Worm (Caenorhabditis elegans) whole organism, L4 larva: ENCODE results near the gene Y37E11B.5.

Experiments used
- F10B5.3 ChIP-seq: sonication (generic microtip); optimal IDR thresholded peaks from 2 replicates; lab custom pipeline; 2016; ENCODE audit warnings: mild to moderate bottlenecking, missing genetic modification characterization, missing compliant biosample characterization
- F26F4.8 ChIP-seq: fragments of 200-800 bp; sonication (Bioruptor generic); conservative IDR thresholded peaks from 2 replicates; pipeline ENCODE4 v1.3.6; 2022; ENCODE audit warnings: missing genetic modification characterization, missing compliant biosample characterization
- F44E2.7 ChIP-seq: fragments of 200-800 bp; sonication (Bioruptor generic); IDR thresholded peaks from 2 replicates; pipeline ENCODE4 v2.1.2; 2022; ENCODE audit warnings: missing genetic modification characterization, missing compliant biosample characterization
- F49E8.2 ChIP-seq: sonication (generic microtip); optimal IDR thresholded peaks from 2 replicates; lab custom pipeline; 2016; ENCODE audit warnings: missing compliant biosample characterization, mild to moderate bottlenecking, missing genetic modification characterization, borderline replicate concordance
- R02D3.7 ChIP-seq: fragments of 150-350 bp; sonication (generic microtip); optimal IDR thresholded peaks from 3 replicates; lab custom pipeline; 2014; ENCODE audit warnings: missing biosample characterization, missing genetic modification characterization
- T26A8.4 ChIP-seq: fragments of 200-800 bp; sonication (Bioruptor generic); IDR thresholded peaks from 2 replicates; pipeline ENCODE4 v1.3.6; 2022; ENCODE audit warnings: missing genetic modification characterization, missing compliant biosample characterization
- Y105C5A.15 ChIP-seq: fragments of 200-800 bp; sonication (Bioruptor generic); IDR thresholded peaks from 2 replicates; pipeline ENCODE4 v1.3.6; 2022; ENCODE audit warnings: missing genetic modification characterization, missing compliant biosample characterization
- Y5F2A.4 ChIP-seq: fragments of 200-800 bp; sonication (Bioruptor generic); optimal IDR thresholded peaks from 2 replicates; lab custom pipeline; 2018; ENCODE audit warnings: mild to moderate bottlenecking, missing genetic modification characterization, missing compliant biosample characterization
- ZK546.5 ChIP-seq, 2 experiments: sonication (generic microtip); optimal IDR thresholded peaks; 2 replicates each; lab custom pipeline; 2017; ENCODE audit warnings: missing biosample characterization in 2 of 2, missing genetic modification characterization in 2 of 2
- aha-1 ChIP-seq: fragments of 150-350 bp; peaks from one replicate; lab custom pipeline; 2014; ENCODE audit warnings: missing biosample characterization, missing genetic modification characterization
- ama-1 ChIP-seq: fragments of 150-350 bp; optimal IDR thresholded peaks from 2 replicates; lab custom pipeline; 2014; ENCODE audit warnings: inconsistent platforms, mixed read lengths
- ceh-32 ChIP-seq: sonication (generic microtip); optimal IDR thresholded peaks from 2 replicates; lab custom pipeline; 2016; ENCODE audit warnings: mild to moderate bottlenecking, missing genetic modification characterization, missing compliant biosample characterization; ENCODE audit not compliant: poor library complexity
- ceh-44 ChIP-seq: fragments of 200-800 bp; sonication (Bioruptor generic); IDR thresholded peaks from 2 replicates; pipeline ENCODE4 v1.3.6; 2022; ENCODE audit warnings: missing genetic modification reagents, missing genetic modification characterization, missing compliant biosample characterization
- ctbp-1 ChIP-seq: fragments of 200-800 bp; sonication (Bioruptor generic); IDR thresholded peaks from 2 replicates; pipeline ENCODE4 v1.3.6; 2022; ENCODE audit warnings: missing genetic modification reagents, missing genetic modification characterization, missing compliant biosample characterization
- daf-16 ChIP-seq, 3 experiments: sonication (generic microtip); optimal IDR thresholded peaks; 2 replicates each; lab custom pipeline; 2016 to 2017; ENCODE audit warnings: missing genetic modification characterization in 3 of 3, missing genetic modification reagents in 3 of 3, mild to moderate bottlenecking in 2 of 3, missing compliant biosample characterization in 2 of 3, missing biosample characterization in 1 of 3, moderate library complexity in 1 of 3
- daf-19 ChIP-seq: fragments of 200-800 bp; sonication (Bioruptor generic); conservative IDR thresholded peaks from 2 replicates; pipeline ENCODE4 v1.3.6; 2022; ENCODE audit warnings: missing genetic modification characterization, missing compliant biosample characterization
- daf-8 ChIP-seq: fragments of 200-800 bp; sonication (Bioruptor generic); IDR thresholded peaks from 2 replicates; pipeline ENCODE4 v1.3.6; 2022; ENCODE audit warnings: missing genetic modification characterization, missing compliant biosample characterization
- dmd-6 ChIP-seq: fragments of 200-800 bp; sonication (Bioruptor generic); IDR thresholded peaks from 2 replicates; pipeline ENCODE4 v1.3.6; 2022; ENCODE audit warnings: missing genetic modification reagents, missing genetic modification characterization, missing compliant biosample characterization
- dmd-8 ChIP-seq: fragments of 200-800 bp; sonication (Bioruptor generic); IDR thresholded peaks from 2 replicates; pipeline ENCODE4 v1.3.6; 2022; ENCODE audit warnings: missing genetic modification characterization, missing compliant biosample characterization
- dpl-1 ChIP-seq: fragments of 150-350 bp; optimal IDR thresholded peaks from 2 replicates; lab custom pipeline; 2014; ENCODE audit warnings: missing biosample characterization, missing genetic modification reagents, missing genetic modification characterization
- duxl-1 ChIP-seq: sonication (generic microtip); optimal IDR thresholded peaks from 2 replicates; lab custom pipeline; 2016; ENCODE audit warnings: mild to moderate bottlenecking, missing genetic modification characterization, moderate library complexity, missing compliant biosample characterization; ENCODE audit not compliant: poor library complexity
- fkh-10 ChIP-seq: fragments of 150-350 bp; optimal IDR thresholded peaks from 2 replicates; lab custom pipeline; 2014; ENCODE audit warnings: missing biosample characterization, missing genetic modification reagents, missing genetic modification characterization
- fos-1 ChIP-seq: fragments of 150-350 bp; optimal IDR thresholded peaks from 2 replicates; lab custom pipeline; 2014; ENCODE audit warnings: missing biosample characterization, missing genetic modification characterization
- hif-1 ChIP-seq, 2 experiments: sonication (generic microtip); optimal IDR thresholded peaks; 2 replicates each; lab custom pipeline; 2016 to 2017; ENCODE audit warnings: missing compliant biosample characterization in 2 of 2, missing genetic modification characterization in 2 of 2, missing genetic modification reagents in 2 of 2, missing genotype in 2 of 2, mild to moderate bottlenecking in 1 of 2
- hlh-11 ChIP-seq: fragments of 200-800 bp; sonication (Bioruptor generic); optimal IDR thresholded peaks from 2 replicates; lab custom pipeline; 2018; ENCODE audit warnings: mild to moderate bottlenecking, missing genetic modification characterization, missing compliant biosample characterization
- hlh-30 ChIP-seq: sonication (generic microtip); optimal IDR thresholded peaks from 2 replicates; lab custom pipeline; 2017; ENCODE audit warnings: antibody characterized with exemption, mild to moderate bottlenecking, missing genetic modification characterization, missing compliant biosample characterization; ENCODE audit not compliant: insufficient read depth
- hmg-1.1 ChIP-seq: fragments of 200-800 bp; sonication (Bioruptor generic); IDR thresholded peaks from 2 replicates; pipeline ENCODE4 v1.3.6; 2022; ENCODE audit warnings: missing genetic modification reagents, missing genetic modification characterization, missing compliant biosample characterization
- lim-7 ChIP-seq: fragments of 200-800 bp; sonication (Bioruptor generic); IDR thresholded peaks from 2 replicates; pipeline ENCODE4 v1.3.6; 2022; ENCODE audit warnings: missing genetic modification characterization, missing compliant biosample characterization
- lin-1 ChIP-seq: fragments of 200-800 bp; sonication (Bioruptor generic); IDR thresholded peaks from 2 replicates; pipeline ENCODE4 v1.3.6; 2022; ENCODE audit warnings: missing genetic modification reagents, missing genetic modification characterization, missing compliant biosample characterization
- lin-13 ChIP-seq: fragments of 150-350 bp; optimal IDR thresholded peaks from 2 replicates; lab custom pipeline; 2014; ENCODE audit warnings: missing biosample characterization, missing genetic modification reagents, missing genetic modification characterization
- lin-39 ChIP-seq: fragments of 150-350 bp; optimal IDR thresholded peaks from 2 replicates; lab custom pipeline; 2014; ENCODE audit warnings: missing biosample characterization, missing genetic modification reagents, missing genetic modification characterization
- lir-3 ChIP-seq: sonication (generic microtip); optimal IDR thresholded peaks from 2 replicates; lab custom pipeline; 2016; ENCODE audit warnings: mild to moderate bottlenecking, missing genetic modification characterization, missing compliant biosample characterization
- madf-5 ChIP-seq, 2 experiments: fragments of 200-800 bp; sonication (Bioruptor generic); IDR thresholded peaks; 2 replicates each; pipeline ENCODE4 v1.3.6; 2022; ENCODE audit warnings: missing compliant biosample characterization in 2 of 2, missing genetic modification characterization in 2 of 2
- mxl-2 ChIP-seq: fragments of 200-800 bp; sonication (Bioruptor generic); conservative IDR thresholded peaks from 2 replicates; pipeline ENCODE4 v1.3.6; 2022; ENCODE audit warnings: missing genetic modification reagents, missing genetic modification characterization, missing compliant biosample characterization
- mxl-3 ChIP-seq: fragments of 200-800 bp; sonication (Bioruptor generic); optimal IDR thresholded peaks from 2 replicates; lab custom pipeline; 2018; ENCODE audit warnings: mild to moderate bottlenecking, missing genetic modification characterization, missing compliant biosample characterization
- nhr-102 ChIP-seq: sonication (generic microtip); optimal IDR thresholded peaks from 2 replicates; lab custom pipeline; 2016; ENCODE audit warnings: mild to moderate bottlenecking, missing genetic modification characterization, moderate library complexity, missing compliant biosample characterization
- nhr-111 ChIP-seq: fragments of 200-800 bp; sonication (Bioruptor generic); optimal IDR thresholded peaks from 2 replicates; lab custom pipeline; 2018; ENCODE audit warnings: mild to moderate bottlenecking, missing genetic modification characterization, missing compliant biosample characterization
- nhr-28 ChIP-seq: fragments of 150-350 bp; optimal IDR thresholded peaks from 2 replicates; lab custom pipeline; 2014; ENCODE audit warnings: missing biosample characterization, missing genetic modification characterization
- nhr-41 ChIP-seq: fragments of 200-800 bp; sonication (Bioruptor generic); IDR thresholded peaks from 2 replicates; pipeline ENCODE4 v1.3.6; 2022; ENCODE audit warnings: missing genetic modification reagents, missing genetic modification characterization, missing compliant biosample characterization
- nhr-42 ChIP-seq: fragments of 200-800 bp; sonication (Bioruptor generic); IDR thresholded peaks from 2 replicates; pipeline ENCODE4 v1.3.6; 2022; ENCODE audit warnings: missing genetic modification characterization, missing compliant biosample characterization
- rbr-2 ChIP-seq: sonication (generic microtip); optimal IDR thresholded peaks from 2 replicates; lab custom pipeline; 2016; ENCODE audit warnings: missing genotype, missing genetic modification characterization, missing compliant biosample characterization
- saeg-2 ChIP-seq: fragments of 200-800 bp; sonication (Bioruptor generic); IDR thresholded peaks from 2 replicates; pipeline ENCODE4 v1.3.6; 2022; ENCODE audit warnings: missing genetic modification reagents, missing genetic modification characterization, missing compliant biosample characterization
- spr-1 ChIP-seq: sonication (generic microtip); optimal IDR thresholded peaks from 2 replicates; lab custom pipeline; 2016; ENCODE audit warnings: mild to moderate bottlenecking, missing genetic modification characterization, missing compliant biosample characterization
- unc-130 ChIP-seq: sonication (generic microtip); optimal IDR thresholded peaks from 2 replicates; lab custom pipeline; 2016; ENCODE audit warnings: missing genetic modification reagents, missing genetic modification characterization, missing compliant biosample characterization
- zag-1 ChIP-seq: fragments of 150-350 bp; optimal IDR thresholded peaks from 2 replicates; lab custom pipeline; 2014; ENCODE audit warnings: missing biosample characterization, missing genetic modification characterization
- zfp-2 ChIP-seq: sonication (generic microtip); optimal IDR thresholded peaks from 2 replicates; lab custom pipeline; 2016; ENCODE audit warnings: mild to moderate bottlenecking, missing genetic modification characterization, missing compliant biosample characterization
- zfp-3 ChIP-seq: fragments of 200-800 bp; sonication (Bioruptor generic); conservative IDR thresholded peaks from 2 replicates; pipeline ENCODE4 v1.3.6; 2022; ENCODE audit warnings: missing genetic modification reagents, missing genetic modification characterization, missing compliant biosample characterization
- zip-2 ChIP-seq: fragments of 150-350 bp; optimal IDR thresholded peaks from 2 replicates; lab custom pipeline; 2014; ENCODE audit warnings: missing biosample characterization, missing genetic modification characterization
- ztf-11 ChIP-seq: fragments of 150-350 bp; optimal IDR thresholded peaks from 2 replicates; lab custom pipeline; 2014; ENCODE audit warnings: missing biosample characterization, missing genetic modification characterization

The Y37E11B.5 gene

ce11 chrIV:3551777-3552462 is 46.4 kb downstream of the Y37E11B.5 start:
- TF ChIP-seq spr-1 (tag; lab: Kevin White, UChicago) (peak; percentile 63), saeg-2 (GFP tag; lab: Robert Waterston, UW) (peak; percentile 51; the same call in 1 of the 2 replicates), R02D3.7 (tag; lab: Kevin White, UChicago) (no peak), F49E8.2 (tag; lab: Kevin White, UChicago) (peak; percentile 17), ceh-32 (tag; lab: Kevin White, UChicago) (no peak), nhr-41 (peak; percentile 70; the same call in 1 of the 2 replicates), dmd-6 (peak; percentile 64), zip-2 (peak; percentile 24), fkh-10 (no peak), F44E2.7 (0 out of 2 replicates have a peak, but pooled peaks have one; percentile 7), duxl-1 (tag; lab: Kevin White, UChicago) (peak; percentile 63), zfp-2 (tag; lab: Kevin White, UChicago) (peak; percentile 8), hif-1 (tag; optimal IDR thresholded peaks at IDR 0.05; lab: Kevin White, UChicago) (peak in 1 of 2 experiments; percentile 15), Y105C5A.15 (GFP tag; lab: Robert Waterston, UW) (peak; percentile 59; the same call in 1 of the 2 replicates), daf-16 (GFP tag; optimal IDR thresholded peaks at IDR 0.05; lab: Kevin White, UChicago) (peak; percentile 2 to 67), daf-16 (tag; optimal IDR thresholded peaks at IDR 0.05; lab: Kevin White, UChicago) (peak; percentile 41), ctbp-1 (GFP tag; lab: Robert Waterston, UW) (peak; percentile 86), zag-1 (tag; lab: Kevin White, UChicago) (no peak), Y5F2A.4 (GFP tag; lab: Kevin White, UChicago) (peak; percentile 30), fos-1 (tag; lab: Kevin White, UChicago) (no peak), nhr-42 (GFP tag; lab: Robert Waterston, UW) (0 out of 2 replicates have a peak, but pooled peaks have one; percentile 50), hlh-11 (peak; percentile 72), nhr-111 (GFP tag; lab: Kevin White, UChicago) (peak; percentile 56), daf-8 (no peak), nhr-102 (peak; percentile 61), ama-1 (lab: Kevin White, UChicago) (no peak), rbr-2 (peak; percentile 76), daf-19 (GFP tag; lab: Robert Waterston, UW) (no peak), lin-13 (GFP tag; lab: Kevin White, UChicago) (peak; percentile 59), dpl-1 (GFP tag; lab: Kevin White, UChicago) (peak; percentile 38), hlh-30 (tag; lab: Kevin White, UChicago) (peak; percentile 58), mxl-2 (GFP tag; lab: Robert Waterston, UW) (peak; percentile 30; the same call in 1 of the 2 replicates), dmd-8 (GFP tag; lab: Robert Waterston, UW) (peak; percentile 84), lim-7 (peak; percentile 90), ZK546.5 (tag; optimal IDR thresholded peaks at IDR 0.05; lab: Kevin White, UChicago) (no peak), F10B5.3 (tag; lab: Kevin White, UChicago) (no peak), hmg-1.1 (GFP tag; lab: Robert Waterston, UW) (peak; percentile 83), F26F4.8 (GFP tag; lab: Robert Waterston, UW) (peak; percentile 88), lir-3 (tag; lab: Kevin White, UChicago) (peak; percentile 22), nhr-28 (tag; lab: Kevin White, UChicago) (peak; percentile 19), mxl-3 (GFP tag; lab: Kevin White, UChicago) (peak; percentile 13), ceh-44 (GFP tag; lab: Robert Waterston, UW) (peak; percentile 73; the same call in 1 of the 2 replicates), aha-1 (peak; percentile 70), madf-5 (GFP tag; IDR thresholded peaks at IDR 0.05; lab: Robert Waterston, UW) (peak; percentile 58 to 82; a peak in 2 of 4 replicates), zfp-3 (GFP tag; lab: Robert Waterston, UW) (0 out of 2 replicates have a peak, but pooled peaks have one; percentile 48), unc-130 (GFP tag; lab: Kevin White, UChicago) (peak; percentile 26), lin-1 (peak; percentile 30; the same call in 1 of the 2 replicates), T26A8.4 (GFP tag; lab: Robert Waterston, UW) (peak; percentile 78), ztf-11 (tag; lab: Kevin White, UChicago) (no peak), lin-39 (tag; lab: Kevin White, UChicago) (no peak)
